Worm (Caenorhabditis elegans): ENCODE data around the gene pah-1.

The pah-1 gene

DNA sequence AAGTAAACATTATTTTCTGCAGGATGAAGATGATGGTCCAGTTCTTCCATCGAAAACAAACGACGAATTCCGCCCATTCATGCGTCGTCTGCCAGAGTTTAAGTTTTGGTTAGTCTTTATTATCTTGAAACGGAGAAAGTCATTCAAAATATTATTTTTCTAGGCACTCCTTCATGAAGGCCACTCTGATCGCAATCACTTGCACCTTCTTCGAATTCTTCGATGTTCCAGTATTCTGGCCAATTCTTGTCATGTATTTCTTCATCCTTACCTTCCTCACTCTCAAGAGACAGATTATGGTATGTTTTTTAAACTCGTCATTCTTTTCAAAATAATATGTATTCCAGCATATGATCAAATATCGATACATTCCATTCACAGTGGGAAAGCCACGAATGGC, 45.0 kb upstream of the pah-1 start:
- no peak for TF ChIP-seq pat-9 (tag; optimal IDR thresholded peaks at IDR 0.05)
- TF ChIP-seq ceh-30 (tag; optimal IDR thresholded peaks at IDR 0.05) = no peak
- no peak for TF ChIP-seq hlh-15 (tag; optimal IDR thresholded peaks at IDR 0.05)
- no peak for TF ChIP-seq hlh-8 (tag; optimal IDR thresholded peaks at IDR 0.05)
- no peak for TF ChIP-seq npax-4 (tag; optimal IDR thresholded peaks at IDR 0.05)
- no peak for TF ChIP-seq K09A11.1 (tag; optimal IDR thresholded peaks at IDR 0.05; ENCODE audit: insufficient read depth)
- no peak for TF ChIP-seq ceh-31 (tag; optimal IDR thresholded peaks at IDR 0.05)
- TF ChIP-seq pqm-1 (tag; optimal IDR thresholded peaks at IDR 0.05) = no peak
- TF ChIP-seq elt-4 (tag; optimal IDR thresholded peaks at IDR 0.05) = no peak
- TF ChIP-seq K02D7.2 (tag; optimal IDR thresholded peaks at IDR 0.05) = no peak
- no peak for TF ChIP-seq che-1 (tag; optimal IDR thresholded peaks at IDR 0.05)
- no peak for TF ChIP-seq ahr-1 (tag; optimal IDR thresholded peaks at IDR 0.05)
- TF ChIP-seq ceh-2 (tag; optimal IDR thresholded peaks at IDR 0.05) = no peak
- TF ChIP-seq tbx-2 (tag; optimal IDR thresholded peaks at IDR 0.05) = no peak
- TF ChIP-seq sdc-2 (tag; optimal IDR thresholded peaks at IDR 0.05) = no peak

DNA sequence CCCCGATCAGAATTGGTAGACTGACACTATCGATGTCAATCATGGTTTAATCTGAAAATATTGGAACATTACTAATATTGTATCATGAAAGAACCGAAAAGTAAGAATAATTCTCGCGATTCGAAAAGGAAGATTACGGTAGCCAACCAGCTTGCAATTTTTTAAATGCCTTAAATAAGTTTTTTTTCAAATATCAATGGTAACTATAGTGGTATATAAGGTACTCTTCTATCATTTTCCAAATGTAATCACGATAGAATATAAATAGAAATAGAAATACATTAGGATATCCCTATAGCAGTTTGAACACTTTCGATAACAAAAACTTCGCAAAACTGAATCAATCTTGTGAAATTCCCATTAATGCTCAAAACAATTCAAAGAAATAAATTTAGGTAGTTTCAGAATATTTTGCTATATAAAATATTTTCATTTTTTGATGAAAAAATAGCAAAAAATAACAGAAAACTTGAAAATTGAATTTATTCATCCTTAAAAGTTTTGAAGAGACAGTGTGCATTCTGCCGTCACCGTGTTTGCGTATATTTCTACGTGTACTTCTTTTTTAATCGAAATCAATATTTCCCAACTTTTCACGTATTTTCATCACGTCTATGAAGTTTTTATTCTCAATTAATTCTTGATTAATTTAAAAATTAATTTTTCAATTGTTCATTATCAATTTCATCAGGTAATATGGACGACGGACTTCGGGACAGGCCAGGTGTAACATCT, 44.0 kb upstream of the pah-1 start, which contains the start of the genes F46C5.9 and rer-1:
Gene F46C5.9 (minus strand): TSS at position 51 of the 735 bp plus-strand sequence.
Gene rer-1 (plus strand): TSS at position 692 of the 735 bp plus-strand sequence.
- TF ChIP-seq ceh-2 (tag; optimal IDR thresholded peaks at IDR 0.05) (no peak), nfya-1 (tag; optimal IDR thresholded peaks at IDR 0.05) (no peak), ceh-30 (tag; optimal IDR thresholded peaks at IDR 0.05) (no peak), ttx-3 (tag; optimal IDR thresholded peaks at IDR 0.05) (no peak), ceh-14 (tag; optimal IDR thresholded peaks at IDR 0.05) (peak; percentile 37), pag-3 (tag; optimal IDR thresholded peaks at IDR 0.05; ENCODE audit: borderline replicate concordance) (no peak), unc-42 (tag; optimal IDR thresholded peaks at IDR 0.05) (peak; percentile 17)

DNA sequence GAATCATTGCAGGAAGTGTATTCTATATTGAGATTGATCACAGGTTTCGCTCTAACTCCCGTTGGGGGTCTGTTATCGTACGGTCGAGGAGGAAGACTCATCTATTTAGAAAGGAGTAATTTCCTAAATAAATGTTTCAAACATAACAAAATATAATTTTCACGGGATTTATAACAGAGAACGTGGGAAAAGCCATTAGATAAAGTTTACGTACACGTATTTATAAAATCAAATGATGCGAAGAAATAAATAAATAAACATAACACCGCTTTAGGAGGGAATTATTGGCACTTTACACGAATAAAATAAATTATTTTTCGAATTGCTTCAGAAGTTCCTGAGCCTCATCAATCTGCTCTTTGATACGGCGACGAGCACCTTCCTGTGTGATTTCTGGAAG, 41.7 kb upstream of the pah-1 start, which contains the start of gene F07H5.10:
Gene F07H5.10 (minus strand): TSS at position 101 of the 400 bp plus-strand sequence.
- no peak for TF ChIP-seq ceh-6 (GFP tag; optimal IDR thresholded peaks at IDR 0.05)
- TF ChIP-seq eyg-1 (tag; optimal IDR thresholded peaks at IDR 0.05) = no peak
- TF ChIP-seq mec-3 (tag; optimal IDR thresholded peaks at IDR 0.05; ENCODE audit: borderline replicate concordance) = no peak
- no peak for TF ChIP-seq pros-1 (tag; optimal IDR thresholded peaks at IDR 0.05)
- TF ChIP-seq C38D4.7 (GFP tag; optimal IDR thresholded peaks at IDR 0.05) = no peak
- TF ChIP-seq fkh-6 (tag; optimal IDR thresholded peaks at IDR 0.05) = no peak
- TF ChIP-seq nhr-11 (tag; optimal IDR thresholded peaks at IDR 0.05) = no peak
- no peak for TF ChIP-seq nhr-232 (tag; optimal IDR thresholded peaks at IDR 0.05)
- no peak for TF ChIP-seq pha-2 (tag; optimal IDR thresholded peaks at IDR 0.05)
- TF ChIP-seq ceh-18 (tag; optimal IDR thresholded peaks at IDR 0.05) = no peak

DNA sequence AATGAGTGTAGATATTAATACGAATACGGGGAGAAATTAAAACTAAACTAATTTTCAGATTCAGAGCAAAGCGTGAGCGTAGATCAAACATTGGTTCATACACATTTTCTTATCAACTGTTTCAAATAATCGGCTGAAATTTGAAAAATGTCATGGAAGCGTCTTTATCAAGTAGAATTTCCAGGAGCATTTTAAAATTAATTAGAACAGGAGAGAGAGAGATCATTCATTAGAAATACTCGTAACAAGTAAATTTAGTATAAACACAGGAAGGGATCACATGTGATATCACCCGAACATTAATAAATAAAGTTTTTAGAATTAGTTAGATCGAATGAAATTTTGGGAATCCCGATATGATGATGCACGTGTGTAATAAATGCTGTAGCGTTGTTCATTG, 40.1 kb upstream of the pah-1 start, which contains the start of gene pho-13:
Gene pho-13 (minus strand): TSS at position 101 of the 400 bp plus-strand sequence.
- no peak for TF ChIP-seq zip-5 (tag; optimal IDR thresholded peaks at IDR 0.05)

DNA sequence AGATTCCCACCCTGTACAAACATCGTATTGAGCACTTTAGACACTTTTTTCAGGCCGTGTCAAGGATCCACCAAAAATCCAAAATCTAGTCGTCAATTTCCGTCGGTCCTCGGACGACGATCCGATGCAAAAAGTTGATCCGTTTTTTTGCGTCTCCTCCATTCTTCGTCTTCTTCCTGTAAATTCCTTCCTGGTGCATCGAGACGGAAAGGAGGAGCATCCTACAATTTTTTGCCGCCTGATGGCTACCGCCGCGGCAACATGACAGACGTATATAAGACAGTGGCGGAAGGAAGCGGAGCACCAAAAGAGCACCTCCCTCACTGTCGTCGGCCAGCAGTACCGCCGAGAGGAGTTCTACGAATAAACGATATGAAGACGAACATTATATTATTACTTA, 34.0 kb upstream of the pah-1 start, which contains the start of gene appg-2:
Gene appg-2 (plus strand): TSS at position 301 of the 400 bp plus-strand sequence.
- no peak for TF ChIP-seq ceh-30 (tag; optimal IDR thresholded peaks at IDR 0.05)
- no peak for TF ChIP-seq odd-2 (tag; optimal IDR thresholded peaks at IDR 0.05)
- TF ChIP-seq F13H6.1 (tag; optimal IDR thresholded peaks at IDR 0.05) = no peak
- TF ChIP-seq hlh-30 (tag; optimal IDR thresholded peaks at IDR 0.05; ENCODE audit: insufficient read depth) = no peak
- no peak for TF ChIP-seq pag-3 (tag; optimal IDR thresholded peaks at IDR 0.05; ENCODE audit: borderline replicate concordance)
- no peak for TF ChIP-seq elt-4 (tag; optimal IDR thresholded peaks at IDR 0.05)
- TF ChIP-seq tbx-2 (tag; optimal IDR thresholded peaks at IDR 0.05) = no peak
- TF ChIP-seq K09A11.1 (tag; optimal IDR thresholded peaks at IDR 0.05; ENCODE audit: insufficient read depth) = no peak
- TF ChIP-seq ama-1 (optimal IDR thresholded peaks at IDR 0.05) = no peak
